Worm (Caenorhabditis elegans) whole organism, L4 larva: Measurements from ENCODE around the gene let-418.

ENCODE experiments used
- ama-1 ChIP-seq: fragments of 150-350 bp; optimal IDR thresholded peaks from 2 replicates; lab custom pipeline; 2014; ENCODE audit warnings: inconsistent platforms, mixed read lengths
- dve-1 ChIP-seq: sonication (generic microtip); optimal IDR thresholded peaks from 2 replicates; lab custom pipeline; 2017; ENCODE audit warnings: antibody characterized with exemption, mild to moderate bottlenecking, missing genetic modification characterization, missing compliant biosample characterization; ENCODE audit not compliant: insufficient read depth
- nhr-11 ChIP-seq: fragments of 150-350 bp; optimal IDR thresholded peaks from 2 replicates; lab custom pipeline; 2014; ENCODE audit warnings: missing biosample characterization, missing genetic modification characterization
- nhr-42 ChIP-seq: fragments of 200-800 bp; sonication (Bioruptor generic); IDR thresholded peaks from 2 replicates; pipeline ENCODE4 v1.3.6; 2022; ENCODE audit warnings: missing genetic modification characterization, missing compliant biosample characterization
- pqm-1 ChIP-seq: sonication (generic microtip); optimal IDR thresholded peaks from 2 replicates; lab custom pipeline; 2017; ENCODE audit warnings: missing biosample characterization, missing genetic modification characterization

DNA sequence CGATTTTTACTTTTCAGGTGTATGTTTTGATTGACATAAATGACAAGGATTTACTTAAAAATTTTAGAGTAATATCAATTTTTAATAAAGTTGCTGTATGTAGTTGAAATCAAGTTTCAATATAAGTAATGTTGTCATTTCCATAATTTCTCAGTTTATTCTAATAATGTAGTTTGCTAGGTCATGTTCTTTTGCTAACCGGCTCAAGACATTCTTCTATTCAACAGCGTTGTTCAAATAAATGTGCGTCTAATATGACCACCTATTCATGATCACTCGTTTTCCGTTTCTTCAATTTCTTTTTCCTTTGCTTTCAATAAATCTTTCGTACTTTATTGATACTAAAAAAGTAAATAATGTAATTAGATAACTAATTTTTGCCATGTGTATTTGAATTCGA, 53.4 kb downstream of the let-418 start, which contains the start of gene C02G6.3:
- TF ChIP-seq nhr-11 (tag; lab: Kevin White, UChicago) (no peak), nhr-42 (GFP tag; lab: Robert Waterston, UW) (no peak), ama-1 (lab: Kevin White, UChicago) (no peak), dve-1 (no peak), pqm-1 (tag; lab: Kevin White, UChicago) (no peak)
